Worm (Caenorhabditis elegans): ENCODE measurements around the gene nhr-71.
A peak's percentile ranks its signal among the peaks of the same experiment; 100 is the strongest.

nhr-71 gene

DNA sequence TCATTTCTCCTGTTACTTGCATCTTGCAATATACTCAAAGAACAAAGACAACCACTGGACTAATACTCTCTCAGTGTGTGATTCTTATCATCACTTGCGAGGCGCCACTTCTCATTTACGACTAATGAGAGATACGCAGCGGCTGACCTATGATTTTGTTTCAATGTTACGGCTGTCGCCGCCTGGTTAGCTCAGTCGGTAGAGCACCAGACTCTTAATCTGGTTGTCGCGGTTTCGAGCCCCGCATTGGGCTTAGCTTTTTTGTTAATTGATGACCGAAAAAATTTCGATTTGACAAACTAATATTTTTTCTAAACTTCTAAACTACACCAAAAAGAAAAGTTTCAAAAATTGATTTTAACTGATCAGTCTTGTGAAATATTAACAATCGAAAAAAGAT lies 30.8 kb upstream of the nhr-71 start:
- TF ChIP-seq snpc-4 (tag; optimal IDR thresholded peaks at IDR 0.05) (no peak), mdt-29 (GFP tag; IDR thresholded peaks at IDR 0.05) (no peak), ZK337.2 (GFP tag; IDR thresholded peaks at IDR 0.05) (no peak), Y105C5A.15 (GFP tag; IDR thresholded peaks at IDR 0.05) (0 out of 2 replicates have a peak, but pooled peaks have one; percentile 15), lin-1 (GFP tag; IDR thresholded peaks at IDR 0.05) (0 out of 2 replicates have a peak, but pooled peaks have one; percentile 19), zfp-3 (GFP tag; conservative IDR thresholded peaks at IDR 0.05) (0 out of 2 replicates have a peak, but pooled peaks have one; percentile 70), nhr-28 (tag; optimal IDR thresholded peaks at IDR 0.05) (peak; percentile 7), madf-5 (GFP tag; IDR thresholded peaks at IDR 0.05) (0 out of 4 replicates have a peak, but pooled peaks of 1 of the 2 experiments have one; percentile 47), dmd-9 (GFP tag; IDR thresholded peaks at IDR 0.05) (0 out of 2 replicates have a peak, but pooled peaks have one; percentile 15), D1046.2 (GFP tag; IDR thresholded peaks at IDR 0.05) (0 out of 2 replicates have a peak, but pooled peaks have one; percentile 29), mep-1 (tag; optimal IDR thresholded peaks at IDR 0.05) (no peak), nhr-41 (GFP tag; IDR thresholded peaks at IDR 0.05) (0 out of 2 replicates have a peak, but pooled peaks have one; percentile 65), lim-7 (GFP tag; IDR thresholded peaks at IDR 0.05) (0 out of 2 replicates have a peak, but pooled peaks have one; percentile 40), lin-29 (GFP tag; IDR thresholded peaks at IDR 0.05) (no peak), Y75B8A.6 (GFP tag; IDR thresholded peaks at IDR 0.05) (0 out of 2 replicates have a peak, but pooled peaks have one; percentile 23), nhr-77 (tag; optimal IDR thresholded peaks at IDR 0.05) (no peak), T26A8.4 (GFP tag; IDR thresholded peaks at IDR 0.05) (no peak), pha-4 (GFP tag; IDR thresholded peaks at IDR 0.05) (peak; percentile 73; the same call in 1 of the 2 replicates), pha-4 (tag; optimal IDR thresholded peaks at IDR 0.05) (no peak), daf-19 (GFP tag; conservative IDR thresholded peaks at IDR 0.05) (0 out of 2 replicates have a peak, but pooled peaks have one; percentile 47), F26F4.8 (GFP tag; conservative IDR thresholded peaks at IDR 0.05) (no peak), nhr-11 (tag; optimal IDR thresholded peaks at IDR 0.05) (no peak), F49E8.2 (tag; optimal IDR thresholded peaks at IDR 0.05; ENCODE audit: borderline replicate concordance) (no peak), dve-1 (tag; optimal IDR thresholded peaks at IDR 0.05; ENCODE audit: insufficient read depth) (peak; percentile 31), dmd-8 (GFP tag; IDR thresholded peaks at IDR 0.05) (no peak; the same call in none of the 2 replicates), hlh-30 (tag; optimal IDR thresholded peaks at IDR 0.05; ENCODE audit: insufficient read depth) (peak; percentile 36), F10B5.3 (tag; optimal IDR thresholded peaks at IDR 0.05) (no peak), ztf-11 (tag; optimal IDR thresholded peaks at IDR 0.05) (no peak), F44E2.7 (GFP tag; IDR thresholded peaks at IDR 0.05) (no peak), ceh-44 (GFP tag; IDR thresholded peaks at IDR 0.05) (0 out of 2 replicates have a peak, but pooled peaks have one; percentile 14), lin-38 (GFP tag; IDR thresholded peaks at IDR 0.05) (peak; percentile 53), ceh-28 (tag; optimal IDR thresholded peaks at IDR 0.05) (no peak), ceh-62 (tag; optimal IDR thresholded peaks at IDR 0.05) (no peak), saeg-2 (GFP tag; IDR thresholded peaks at IDR 0.05) (0 out of 2 replicates have a peak, but pooled peaks have one; percentile 48), hmg-1.1 (GFP tag; IDR thresholded peaks at IDR 0.05) (peak; percentile 50; the same call in 1 of the 2 replicates), zfp-2 (tag; optimal IDR thresholded peaks at IDR 0.05) (no peak), daf-16 (GFP tag; optimal IDR thresholded peaks at IDR 0.05) (peak; percentile 11 to 58), daf-16 (tag; optimal IDR thresholded peaks at IDR 0.05) (peak; percentile 73), daf-8 (GFP tag; IDR thresholded peaks at IDR 0.05) (no peak), set-16 (GFP tag; IDR thresholded peaks at IDR 0.05) (no peak), jun-1 (tag; optimal IDR thresholded peaks at IDR 0.05) (no peak), ceh-20 (GFP tag; IDR thresholded peaks at IDR 0.05) (no peak), madf-9 (GFP tag; conservative IDR thresholded peaks at IDR 0.05) (peak; percentile 46; the same call in 1 of the 2 replicates), nhr-42 (GFP tag; IDR thresholded peaks at IDR 0.05) (0 out of 2 replicates have a peak, but pooled peaks have one; percentile 40), ctbp-1 (GFP tag; IDR thresholded peaks at IDR 0.05) (0 out of 2 replicates have a peak, but pooled peaks have one; percentile 10), snpc-1.2 (GFP tag; IDR thresholded peaks at IDR 0.05) (peak; percentile 58), vab-7 (GFP tag; IDR thresholded peaks at IDR 0.05) (peak; percentile 57; the same call in 1 of the 2 replicates), tag-97 (GFP tag; IDR thresholded peaks at IDR 0.05) (no peak), skn-1 (tag; optimal IDR thresholded peaks at IDR 0.05) (no peak), dmd-6 (GFP tag; IDR thresholded peaks at IDR 0.05) (peak; percentile 44; the same call in 1 of the 2 replicates)

Data from whole organism, L4 larva.